Worm (Caenorhabditis elegans): ENCODE data around the gene nhx-5.
A peak's percentile ranks its signal among the peaks of the same experiment; 100 is the strongest.

nhx-5 gene

DNA sequence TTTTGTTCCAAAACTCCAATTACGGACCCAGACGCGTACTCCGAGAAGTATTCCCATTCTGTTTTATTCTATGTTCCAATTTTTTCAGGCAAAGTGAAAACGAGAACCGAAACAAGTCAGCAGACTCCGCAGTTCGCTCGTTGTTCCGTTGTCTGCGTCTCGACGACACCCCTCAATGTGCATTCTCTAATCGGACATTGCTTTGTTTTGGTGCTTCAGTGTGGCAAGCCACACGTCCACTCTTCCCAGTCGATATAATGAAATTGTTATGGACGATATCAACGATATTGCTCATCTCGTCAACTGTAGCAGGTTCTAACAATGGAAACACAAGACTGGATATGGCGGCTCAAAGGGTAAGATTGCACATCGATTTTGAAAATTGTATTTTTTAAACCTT, at the start of gene nhx-5:
Gene nhx-5, plus strand, starts transcription at position 82 of the 400 bp plus-strand sequence.
- TF ChIP-seq sma-9 (GFP tag; optimal IDR thresholded peaks at IDR 0.05) (no peak), sma-9 (tag; optimal IDR thresholded peaks at IDR 0.05) (no peak), fos-1 (tag; optimal IDR thresholded peaks at IDR 0.05) (no peak), Y55F3AM.14 (GFP tag; optimal IDR thresholded peaks at IDR 0.05) (no peak), nhr-21 (tag; optimal IDR thresholded peaks at IDR 0.05) (no peak), nhr-237 (tag; optimal IDR thresholded peaks at IDR 0.05) (no peak), elt-3 (tag; optimal IDR thresholded peaks at IDR 0.05) (no peak), sma-3 (GFP tag; optimal IDR thresholded peaks at IDR 0.05) (no peak)

DNA sequence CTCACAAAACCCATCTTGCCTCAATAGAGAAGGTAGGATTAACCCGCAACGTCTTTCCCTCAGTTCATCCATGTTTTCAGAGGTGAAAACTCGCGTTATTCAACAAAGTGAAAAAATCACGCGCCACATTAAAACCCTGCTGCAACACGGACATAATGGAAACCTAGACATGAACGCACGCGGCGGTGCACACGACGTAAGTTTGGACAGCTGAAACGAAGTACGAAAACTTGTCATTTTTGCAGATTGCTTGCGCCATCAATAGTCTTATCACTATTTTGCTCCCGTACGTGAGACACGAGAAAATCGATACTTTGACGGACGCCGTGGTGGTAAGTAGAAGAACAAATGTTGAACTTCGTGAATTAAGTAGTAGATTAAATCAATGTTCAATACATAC, 49.3 kb upstream of the nhx-5 start:
- peak; percentile 13 for TF ChIP-seq fos-1 (tag; optimal IDR thresholded peaks at IDR 0.05)
- peak; percentile 42 for TF ChIP-seq sma-9 (GFP tag; optimal IDR thresholded peaks at IDR 0.05)
- TF ChIP-seq sma-9 (tag; optimal IDR thresholded peaks at IDR 0.05): no peak
- TF ChIP-seq Y55F3AM.14 (GFP tag; optimal IDR thresholded peaks at IDR 0.05): no peak

DNA sequence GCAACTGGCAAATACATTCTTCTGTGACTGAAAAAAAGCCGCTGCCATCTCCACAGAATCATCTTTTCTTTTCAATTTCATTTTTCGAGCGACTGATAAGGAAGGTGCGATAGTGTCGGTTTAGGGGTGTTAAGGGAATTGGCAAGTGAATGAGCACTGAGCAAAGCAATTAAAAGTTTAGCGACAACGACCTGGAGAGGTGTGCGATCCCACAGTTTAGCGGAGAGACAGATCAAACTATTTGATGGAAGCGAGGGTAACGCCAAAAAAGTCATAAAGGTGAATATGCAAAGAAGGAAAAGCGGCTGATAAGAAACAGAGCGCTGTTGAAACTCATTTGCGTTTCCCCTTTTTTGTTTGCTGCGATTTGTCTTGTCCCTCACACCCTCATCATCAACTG, 47.8 kb upstream of the nhx-5 start, which contains the start of the genes F14F3.5 and slcf-1:
Gene F14F3.5, minus strand, starts transcription at position 234 of the 400 bp plus-strand sequence.
Gene slcf-1, plus strand, starts transcription at position 302 of the 400 bp plus-strand sequence.
- no peak for TF ChIP-seq lin-11 (tag; optimal IDR thresholded peaks at IDR 0.05)
- TF ChIP-seq fos-1 (tag; optimal IDR thresholded peaks at IDR 0.05): peak; percentile 38

DNA sequence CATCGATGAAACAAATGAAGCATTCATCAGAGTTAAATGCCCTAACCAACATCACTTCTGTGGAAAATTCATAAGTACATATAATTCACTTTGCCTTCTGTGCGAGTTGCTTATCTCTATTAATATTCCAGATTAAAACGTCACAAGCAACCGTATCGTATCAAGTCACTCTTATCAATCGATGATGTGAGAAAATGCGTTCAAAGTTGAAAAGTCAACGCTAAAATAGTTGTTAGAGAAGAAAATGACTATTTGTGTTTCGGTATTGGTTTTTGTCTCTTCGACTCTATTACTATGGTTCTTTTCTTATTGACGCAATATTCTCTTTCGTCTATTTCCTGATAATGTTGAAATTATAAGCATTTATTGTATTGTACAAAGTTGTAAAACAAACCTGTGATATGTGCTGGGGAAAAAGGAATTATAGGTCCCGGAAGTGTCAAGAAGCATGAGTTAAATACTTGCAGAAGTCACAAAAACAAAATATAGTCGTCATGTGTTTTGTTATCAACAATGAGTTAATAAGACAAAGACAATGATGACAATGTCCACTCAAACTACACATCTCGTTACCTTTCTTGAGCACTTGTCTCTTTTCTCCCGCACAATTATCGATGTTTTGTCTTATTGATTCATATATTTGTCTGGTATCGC, 44.4 kb upstream of the nhx-5 start:
- TF ChIP-seq unc-62 (GFP tag; optimal IDR thresholded peaks at IDR 0.05) (no peak), sem-4 (tag; optimal IDR thresholded peaks at IDR 0.05) (no peak), nhr-129 (tag; optimal IDR thresholded peaks at IDR 0.05) (no peak), fos-1 (tag; optimal IDR thresholded peaks at IDR 0.05) (peak; percentile 74), sma-9 (GFP tag; optimal IDR thresholded peaks at IDR 0.05) (peak; percentile 68), sma-9 (tag; optimal IDR thresholded peaks at IDR 0.05) (no peak), unc-39 (tag; optimal IDR thresholded peaks at IDR 0.05) (no peak), gmeb-1 (tag; optimal IDR thresholded peaks at IDR 0.05) (no peak), skn-1 (tag; optimal IDR thresholded peaks at IDR 0.05) (peak; percentile 55), ama-1 (optimal IDR thresholded peaks at IDR 0.05) (no peak), mab-5 (tag; optimal IDR thresholded peaks at IDR 0.05) (no peak), crh-2 (tag; optimal IDR thresholded peaks at IDR 0.05) (no peak), nhr-10 (tag; optimal IDR thresholded peaks at IDR 0.05) (no peak), ceh-16 (tag; optimal IDR thresholded peaks at IDR 0.05) (no peak), unc-55 (GFP tag; optimal IDR thresholded peaks at IDR 0.05) (no peak), nhr-25 (tag; optimal IDR thresholded peaks at IDR 0.05) (no peak), peb-1 (tag; optimal IDR thresholded peaks at IDR 0.05) (no peak), sma-3 (GFP tag; optimal IDR thresholded peaks at IDR 0.05) (no peak), ZK546.5 (tag; optimal IDR thresholded peaks at IDR 0.05) (no peak), nhr-23 (tag; optimal IDR thresholded peaks at IDR 0.05) (no peak), F13H6.1 (tag; optimal IDR thresholded peaks at IDR 0.05) (peak; percentile 52)

DNA sequence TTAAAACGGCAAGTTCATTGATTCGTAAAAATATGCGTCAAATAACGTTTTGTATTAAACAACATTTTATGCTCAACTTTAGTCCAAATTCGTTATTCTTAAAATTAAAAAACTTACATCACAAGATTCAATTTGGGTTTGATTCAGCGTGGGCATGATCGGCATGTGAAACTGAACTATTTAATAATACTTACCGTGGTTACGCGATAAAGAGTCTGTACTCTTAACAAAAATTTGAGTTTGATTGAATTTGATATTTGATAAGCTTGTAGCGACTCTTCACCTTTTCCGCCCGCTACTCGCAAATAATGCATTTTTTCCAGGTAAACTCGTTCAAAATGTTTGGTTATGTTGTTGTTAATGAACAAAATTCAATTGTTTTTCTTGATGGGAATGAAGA, 43.3 kb upstream of the nhx-5 start, which contains the start of gene glo-3:
Gene glo-3, plus strand, starts transcription at position 253 of the 400 bp plus-strand sequence.
- TF ChIP-seq ZK546.5 (tag; optimal IDR thresholded peaks at IDR 0.05): no peak
- peak; percentile 68 for TF ChIP-seq fos-1 (tag; optimal IDR thresholded peaks at IDR 0.05)
- peak; percentile 16 for TF ChIP-seq sma-9 (GFP tag; optimal IDR thresholded peaks at IDR 0.05)
- TF ChIP-seq sma-9 (tag; optimal IDR thresholded peaks at IDR 0.05): no peak

DNA sequence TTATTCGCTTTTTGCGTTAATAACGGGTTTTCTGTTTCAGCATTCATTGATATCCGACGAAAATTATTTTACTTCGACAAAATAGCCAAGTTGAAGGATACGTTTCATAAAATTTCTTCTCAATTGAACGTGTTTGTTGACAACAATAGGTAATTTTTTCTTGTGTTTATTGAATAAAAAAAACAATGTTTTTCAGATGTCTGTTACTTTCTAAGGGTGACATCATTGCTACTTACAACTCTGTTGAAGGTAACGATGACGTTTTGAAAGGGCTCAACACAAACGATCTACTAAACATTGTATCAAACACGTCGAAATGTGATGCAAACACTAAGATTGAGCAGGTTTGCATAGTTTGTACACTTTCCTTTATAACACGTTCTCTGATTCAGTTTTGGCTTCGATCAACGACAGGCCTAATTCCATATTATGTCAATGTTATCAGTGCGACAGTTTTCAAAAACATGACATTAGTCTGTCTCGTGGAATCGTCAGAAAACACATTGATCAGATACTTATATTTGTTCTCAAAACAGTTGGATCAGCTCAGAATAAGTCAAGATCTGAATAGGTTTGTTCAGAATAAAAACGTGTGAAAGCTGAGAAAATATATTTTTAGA, 42.0 kb upstream of the nhx-5 start:
- TF ChIP-seq alr-1 (tag; optimal IDR thresholded peaks at IDR 0.05) (no peak), nhr-6 (tag; optimal IDR thresholded peaks at IDR 0.05) (no peak), C34F6.9 (tag; optimal IDR thresholded peaks at IDR 0.05) (no peak), lin-11 (tag; optimal IDR thresholded peaks at IDR 0.05) (no peak), R02D3.7 (tag; optimal IDR thresholded peaks at IDR 0.05) (no peak), lsy-2 (tag; optimal IDR thresholded peaks at IDR 0.05) (no peak)
